Worm (Caenorhabditis elegans) whole organism, L4/young adult: ENCODE results near the gene C16C10.4.

ENCODE experiments used
- W03F9.2 ChIP-seq: fragments of 150-350 bp; optimal IDR thresholded peaks from 2 replicates; lab custom pipeline; 2014; ENCODE audit warnings: missing biosample characterization, missing genetic modification characterization
- dao-5 ChIP-seq: sonication (generic microtip); optimal IDR thresholded peaks from 2 replicates; lab custom pipeline; 2016; ENCODE audit warnings: missing genotype, missing genetic modification characterization, moderate library complexity, missing compliant biosample characterization
- him-1 ChIP-seq: sonication (generic microtip); optimal IDR thresholded peaks from 2 replicates; lab custom pipeline; 2016; ENCODE audit warnings: missing genotype, missing genetic modification reagents, missing genetic modification characterization, missing compliant biosample characterization

DNA sequence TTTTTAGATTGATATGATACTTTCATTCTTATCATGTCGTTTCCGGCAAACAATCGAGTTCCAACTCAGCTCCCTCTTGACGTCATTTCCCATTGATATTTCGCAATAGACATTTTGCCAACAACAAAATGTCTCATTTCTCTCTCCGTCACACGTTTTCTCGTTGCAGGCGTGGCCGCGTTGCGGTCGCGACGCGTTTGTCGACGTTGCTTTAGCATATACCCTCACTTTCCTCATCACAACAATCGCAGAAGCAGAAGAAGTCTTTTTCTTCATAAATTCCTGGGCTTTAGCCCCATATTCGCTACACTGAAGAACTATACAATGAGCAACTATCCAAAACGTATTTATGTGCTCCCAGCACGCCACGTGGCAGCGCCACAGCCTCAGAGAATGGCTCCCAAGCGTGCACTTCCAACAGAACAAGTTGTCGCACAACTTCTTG lies 22.5 kb downstream of the C16C10.4 start, which contains the start of gene xbp-1:
- TF ChIP-seq dao-5 (tag; lab: Kevin White, UChicago) (no peak), W03F9.2 (tag; lab: Kevin White, UChicago) (peak; percentile 84), him-1 (tag; lab: Kevin White, UChicago) (peak; percentile 63)
